Worm (Caenorhabditis elegans): ENCODE results near the gene ceh-43.

DNA sequence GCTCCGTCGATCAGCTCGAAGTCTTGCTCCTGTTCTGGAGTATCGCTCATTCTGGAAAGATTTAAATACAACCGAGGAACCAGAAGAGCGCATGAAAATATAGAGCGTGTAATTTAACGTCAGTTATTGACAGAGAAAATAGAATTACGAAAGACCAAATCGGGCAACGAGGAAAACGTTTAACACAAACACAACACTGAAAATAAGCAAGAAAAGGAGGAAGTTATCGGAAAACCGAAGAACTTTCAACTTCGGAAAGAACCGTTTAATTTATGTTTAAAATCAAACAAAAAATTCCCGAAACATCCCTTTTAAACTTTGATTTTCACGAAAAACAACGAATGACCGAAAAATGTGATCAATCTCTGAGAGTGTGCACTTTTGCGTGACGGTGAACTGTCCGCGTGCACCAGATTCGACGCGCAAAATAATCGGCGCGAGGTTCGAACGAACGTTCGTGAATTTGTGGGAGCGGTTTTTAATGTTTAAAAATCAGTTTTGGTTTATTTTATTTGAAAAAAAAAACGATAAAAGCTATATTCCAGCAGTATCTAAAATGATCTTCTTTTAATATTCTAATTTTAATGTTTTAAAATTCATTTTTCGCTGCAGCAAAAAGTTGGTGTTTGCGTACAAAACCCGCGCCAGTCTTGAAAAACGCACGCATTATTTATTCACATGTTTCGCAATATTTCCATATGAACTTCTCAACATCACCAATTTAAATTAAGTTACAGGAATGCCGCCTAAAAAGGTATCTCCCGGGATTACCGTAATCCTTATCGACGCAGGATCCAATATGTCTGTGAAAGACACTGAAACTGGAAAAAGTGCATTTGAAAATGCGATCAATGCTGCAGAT, 30.4 kb downstream of the ceh-43 start, which contains the start of the genes R07E5.7 and cku-80:
- TF ChIP-seq ref-1 (GFP tag; conservative IDR thresholded peaks at IDR 0.05) (no peak), flt-1 (GFP tag; IDR thresholded peaks at IDR 0.05) (no peak), ztf-23 (GFP tag; IDR thresholded peaks at IDR 0.05) (peak; percentile 50; the same call in 1 of the 2 replicates), cog-1 (tag; optimal IDR thresholded peaks at IDR 0.05) (peak; percentile 7), T22C8.4 (GFP tag; IDR thresholded peaks at IDR 0.05) (no peak), med-1 (GFP tag; optimal IDR thresholded peaks at IDR 0.05; ENCODE audit: insufficient read depth) (no peak), ztf-29 (GFP tag; IDR thresholded peaks at IDR 0.05) (no peak), klf-2 (GFP tag; conservative IDR thresholded peaks at IDR 0.05) (no peak)
